Fruit fly (Drosophila melanogaster) whole organism, embryonic: ENCODE data around the gene Glut4EF.

Source experiments
- Atf-2 ChIP-seq: fragments of 200-800 bp; sonication (Bioruptor generic); optimal IDR thresholded peaks from 2 replicates; lab custom pipeline; 2016; ENCODE audit warnings: missing biosample characterization, missing genetic modification characterization
- Atf3 ChIP-seq: fragments of 200-800 bp; sonication (Bioruptor generic); optimal IDR thresholded peaks from 3 replicates; lab custom pipeline; 2016; ENCODE audit warnings: missing biosample characterization, missing genetic modification characterization
- Blimp-1 ChIP-seq: fragments of 200-800 bp; sonication (Bioruptor generic); optimal IDR thresholded peaks from 3 replicates; lab custom pipeline; 2018; ENCODE audit warnings: missing biosample characterization, missing genetic modification characterization, mild to moderate bottlenecking, moderate library complexity, missing genetic modification reagents
- CG11560 ChIP-seq: fragments of 200-800 bp; sonication (Bioruptor generic); IDR thresholded peaks from 3 replicates; pipeline ENCODE4 v1.3.6; 2022; ENCODE audit warnings: missing biosample characterization, missing genetic modification characterization
- CG11696 ChIP-seq: fragments of 200-800 bp; sonication (Bioruptor generic); IDR thresholded peaks from 2 replicates; pipeline ENCODE4 v1.3.6; 2022; ENCODE audit warnings: missing biosample characterization, missing genetic modification characterization
- CG16779 ChIP-seq: fragments of 200-800 bp; sonication (Bioruptor generic); IDR thresholded peaks from 2 replicates; pipeline ENCODE4 v1.3.6; 2022; ENCODE audit warnings: missing biosample characterization, missing genetic modification characterization
- CG30020 ChIP-seq: fragments of 200-800 bp; optimal IDR thresholded peaks from 2 replicates; lab custom pipeline; 2019; ENCODE audit warnings: missing biosample characterization, mild to moderate bottlenecking, missing genetic modification characterization, moderate library complexity
- CG3726 ChIP-seq: fragments of 200-800 bp; sonication (Bioruptor generic); IDR thresholded peaks from 3 replicates; pipeline ENCODE4, ENCODE4 v1.3.6; 2022; ENCODE audit warnings: missing biosample characterization, missing genetic modification characterization
- CG43689 ChIP-seq: fragments of 200-800 bp; sonication (Bioruptor generic); IDR thresholded peaks from 2 replicates; pipeline ENCODE4 v1.3.6; 2022; ENCODE audit warnings: missing biosample characterization, missing genetic modification characterization
- CG6254 ChIP-seq: fragments of 200-800 bp; sonication (Bioruptor generic); optimal IDR thresholded peaks from 3 replicates; lab custom pipeline; 2017; ENCODE audit warnings: mild to moderate bottlenecking, missing biosample characterization, missing genetic modification reagents, missing genetic modification characterization
- CG6813 ChIP-seq: fragments of 200-800 bp; sonication (Bioruptor generic); optimal IDR thresholded peaks from 2 replicates; lab custom pipeline; 2017; ENCODE audit warnings: missing biosample characterization, missing genetic modification characterization, mild to moderate bottlenecking, moderate library complexity, missing genetic modification reagents
- CG7928 ChIP-seq: fragments of 200-800 bp; sonication (Bioruptor generic); optimal IDR thresholded peaks from 2 replicates; lab custom pipeline; 2017; ENCODE audit warnings: missing biosample characterization, mild to moderate bottlenecking, missing genetic modification characterization
- CG7987 ChIP-seq: fragments of 200-800 bp; sonication (Bioruptor generic); optimal IDR thresholded peaks from 2 replicates; lab custom pipeline; 2018; ENCODE audit warnings: missing biosample characterization, mild to moderate bottlenecking, missing genetic modification characterization, moderate library complexity
- CG8290 ChIP-seq, 3 experiments: fragments of 200-800 bp; sonication (Bioruptor generic); optimal IDR thresholded peaks; 2 replicates each; lab custom pipeline; 2016 to 2019; ENCODE audit warnings: missing biosample characterization in 3 of 3, missing genetic modification characterization in 3 of 3, mild to moderate bottlenecking in 2 of 3, moderate library complexity in 1 of 3
- CG8388 ChIP-seq: fragments of 200-800 bp; sonication (Bioruptor generic); optimal IDR thresholded peaks from 2 replicates; lab custom pipeline; 2019; ENCODE audit warnings: missing biosample characterization, mild to moderate bottlenecking, missing genetic modification characterization, moderate library complexity
- CG8924 ChIP-seq: fragments of 200-800 bp; optimal IDR thresholded peaks from 3 replicates; lab custom pipeline; 2019; ENCODE audit warnings: missing biosample characterization, mild to moderate bottlenecking, missing genetic modification characterization, moderate library complexity
- CG9727 ChIP-seq: fragments of 200-800 bp; sonication (Bioruptor generic); optimal IDR thresholded peaks from 3 replicates; lab custom pipeline; 2017; ENCODE audit warnings: missing biosample characterization, mild to moderate bottlenecking, missing genetic modification characterization
- Fer3 ChIP-seq: fragments of 200-800 bp; sonication (Bioruptor generic); optimal IDR thresholded peaks from 2 replicates; lab custom pipeline; 2018; ENCODE audit warnings: missing biosample characterization, mild to moderate bottlenecking, missing genetic modification characterization, moderate library complexity
- Gsc ChIP-seq: fragments of 200-800 bp; sonication (Bioruptor generic); IDR thresholded peaks from 2 replicates; pipeline ENCODE4 v1.3.6; 2022; ENCODE audit warnings: missing biosample characterization, missing genetic modification characterization
- Hmr ChIP-seq: fragments of 200-800 bp; sonication (Bioruptor generic); optimal IDR thresholded peaks from 3 replicates; lab custom pipeline; 2017; ENCODE audit warnings: mild to moderate bottlenecking, missing biosample characterization, missing genetic modification reagents, missing genetic modification characterization
- Hmx ChIP-seq: fragments of 200-800 bp; sonication (Bioruptor generic); optimal IDR thresholded peaks from 2 replicates; lab custom pipeline; 2016; ENCODE audit warnings: missing biosample characterization, missing genetic modification characterization
- Hsf ChIP-seq: fragments of 200-800 bp; sonication (Bioruptor generic); optimal IDR thresholded peaks from 3 replicates; lab custom pipeline; 2016; ENCODE audit warnings: missing biosample characterization, missing genetic modification characterization
- Lhr ChIP-seq: fragments of 200-800 bp; sonication (Bioruptor generic); optimal IDR thresholded peaks from 3 replicates; lab custom pipeline; 2017; ENCODE audit warnings: mild to moderate bottlenecking, missing biosample characterization, missing genetic modification reagents, missing genetic modification characterization
- Opbp ChIP-seq: fragments of 200-800 bp; sonication (Bioruptor generic); IDR thresholded peaks from 3 replicates; pipeline ENCODE4 v1.3.6; 2022; ENCODE audit warnings: missing biosample characterization, missing genetic modification characterization; ENCODE audit not compliant: partially characterized antibody
- PHDP ChIP-seq: fragments of 200-800 bp; sonication (Bioruptor generic); optimal IDR thresholded peaks from 3 replicates; lab custom pipeline; 2018; ENCODE audit warnings: missing biosample characterization, mild to moderate bottlenecking, missing genetic modification characterization, moderate library complexity
- Xrp1 ChIP-seq: fragments of 200-800 bp; sonication (Bioruptor generic); IDR thresholded peaks from 2 replicates; pipeline ENCODE4 v1.3.6; 2022; ENCODE audit warnings: missing biosample characterization, missing genetic modification characterization
- aop ChIP-seq: fragments of 200-800 bp; sonication (Bioruptor generic); IDR thresholded peaks from 2 replicates; pipeline ENCODE4 v1.3.6; 2022; ENCODE audit warnings: missing biosample characterization, missing genetic modification characterization
- ap ChIP-seq: fragments of 200-800 bp; sonication (Bioruptor generic); IDR thresholded peaks from 2 replicates; pipeline ENCODE4 v1.3.6; 2022; ENCODE audit warnings: missing biosample characterization, missing genetic modification characterization
- ash1 ChIP-seq: fragments of 200-800 bp; sonication (Bioruptor generic); optimal IDR thresholded peaks from 2 replicates; lab custom pipeline; 2018; ENCODE audit warnings: missing biosample characterization, mild to moderate bottlenecking, missing genetic modification characterization
- caup ChIP-seq: fragments of 200-800 bp; sonication (Bioruptor generic); optimal IDR thresholded peaks from 3 replicates; lab custom pipeline; 2017; ENCODE audit warnings: missing biosample characterization, mild to moderate bottlenecking, missing genetic modification characterization, moderate library complexity; ENCODE audit not compliant: severe bottlenecking
- ci ChIP-seq: fragments of 200-800 bp; sonication (Bioruptor generic); IDR thresholded peaks from 3 replicates; pipeline ENCODE4 v1.3.6; 2022; ENCODE audit warnings: missing biosample characterization, missing genetic modification characterization
- croc ChIP-seq: fragments of 200-800 bp; sonication (Bioruptor generic); conservative IDR thresholded peaks from 3 replicates; pipeline ENCODE4 v1.3.6; 2022; ENCODE audit warnings: missing biosample characterization, missing genetic modification characterization
- danr ChIP-seq: fragments of 200-800 bp; sonication (Bioruptor generic); IDR thresholded peaks from 2 replicates; pipeline ENCODE4 v1.3.6; 2022; ENCODE audit warnings: missing biosample characterization, missing genetic modification characterization
- dm ChIP-seq: fragments of 200-800 bp; sonication (Bioruptor generic); optimal IDR thresholded peaks from 3 replicates; lab custom pipeline; 2016; ENCODE audit warnings: missing biosample characterization, missing genetic modification characterization
- dpn ChIP-seq, 2 experiments: fragments of 200-800 bp; sonication (Bioruptor generic); optimal IDR thresholded peaks; 3 replicates each; lab custom pipeline; 2016; ENCODE audit warnings: missing biosample characterization in 2 of 2, missing genetic modification characterization in 2 of 2
- emc ChIP-seq: fragments of 200-800 bp; sonication (Bioruptor generic); optimal IDR thresholded peaks from 2 replicates; lab custom pipeline; 2016; ENCODE audit warnings: missing biosample characterization, missing genetic modification characterization
- gsb ChIP-seq: fragments of 200-800 bp; sonication (Bioruptor generic); IDR thresholded peaks from 2 replicates; pipeline ENCODE4 v1.3.6; 2022; ENCODE audit warnings: missing biosample characterization, missing genetic modification characterization
- gsb-n ChIP-seq: fragments of 200-800 bp; sonication (Bioruptor generic); optimal IDR thresholded peaks from 3 replicates; lab custom pipeline; 2018; ENCODE audit warnings: missing biosample characterization, mild to moderate bottlenecking, missing genetic modification characterization
- kni ChIP-seq: fragments of 200-800 bp; sonication (Bioruptor generic); optimal IDR thresholded peaks from 3 replicates; lab custom pipeline; 2017; ENCODE audit warnings: mild to moderate bottlenecking, missing biosample characterization, missing genetic modification reagents, missing genetic modification characterization
- mam ChIP-seq: fragments of 200-800 bp; sonication (Bioruptor generic); optimal IDR thresholded peaks from 3 replicates; lab custom pipeline; 2016; ENCODE audit warnings: missing biosample characterization, missing genetic modification characterization
- pita ChIP-seq: fragments of 200-800 bp; sonication (Bioruptor generic); optimal IDR thresholded peaks from 2 replicates; lab custom pipeline; 2017; ENCODE audit warnings: missing biosample characterization, mild to moderate bottlenecking, missing genetic modification characterization
- psq ChIP-seq: fragments of 200-800 bp; sonication (Bioruptor generic); optimal IDR thresholded peaks from 2 replicates; lab custom pipeline; 2017; ENCODE audit warnings: missing biosample characterization, missing genetic modification characterization
- rib ChIP-seq: fragments of 200-800 bp; sonication (Bioruptor generic); IDR thresholded peaks from 2 replicates; pipeline ENCODE4 v1.3.6; 2022; ENCODE audit warnings: missing biosample characterization, missing genetic modification characterization
- row ChIP-seq: fragments of 200-800 bp; sonication (Bioruptor generic); IDR thresholded peaks from 3 replicates; pipeline ENCODE4 v1.3.6; 2022; ENCODE audit warnings: missing biosample characterization, missing genetic modification characterization
- schlank ChIP-seq: fragments of 200-800 bp; sonication (Bioruptor generic); optimal IDR thresholded peaks from 2 replicates; lab custom pipeline; 2018; ENCODE audit warnings: missing biosample characterization, mild to moderate bottlenecking, missing genetic modification characterization
- sisA ChIP-seq: fragments of 200-800 bp; sonication (Bioruptor generic); IDR thresholded peaks from 2 replicates; pipeline ENCODE4 v1.3.6; 2022; ENCODE audit warnings: missing biosample characterization, missing genetic modification characterization
- sna ChIP-seq: fragments of 200-800 bp; sonication (Bioruptor generic); IDR thresholded peaks from 2 replicates; pipeline ENCODE4 v1.3.6; 2022; ENCODE audit warnings: missing biosample characterization, missing genetic modification characterization; ENCODE audit not compliant: partially characterized antibody
- unpg ChIP-seq: fragments of 200-800 bp; sonication (Bioruptor generic); optimal IDR thresholded peaks from 3 replicates; lab custom pipeline; 2018; ENCODE audit warnings: missing biosample characterization, mild to moderate bottlenecking, missing genetic modification characterization, moderate library complexity
- vvl ChIP-seq: fragments of 200-800 bp; sonication (Bioruptor generic); IDR thresholded peaks from 2 replicates; pipeline ENCODE4 v1.3.6; 2022; ENCODE audit warnings: missing biosample characterization, missing genetic modification characterization
- yki ChIP-seq: fragments of >200 bp; optimal IDR thresholded peaks from 3 replicates; lab custom pipeline; 2018

The Glut4EF gene

dm6 chr3R:9888668-9889302, 14.3 kb downstream of the Glut4EF start (continued):
- TF ChIP-seq caup (GFP tag; lab: Kevin White, UChicago) (no peak), unpg (peak; percentile 46), CG11696 (GFP tag; lab: Robert Waterston, UW) (no peak), Hsf (no peak), CG8388 (no peak), Xrp1 (peak; percentile 49; the same call in 1 of the 2 replicates), ci (GFP tag; lab: Robert Waterston, UW) (no peak), kni (GFP tag; lab: Kevin White, UChicago) (peak; percentile 9), vvl (GFP tag; lab: Robert Waterston, UW) (peak; percentile 54), CG8924 (tag; lab: Kevin White, UChicago) (no peak), Opbp (GFP tag; lab: Robert Waterston, UW) (no peak), ash1 (GFP tag; lab: Kevin White, UChicago) (no peak), gsb (no peak), CG7928 (GFP tag; lab: Kevin White, UChicago) (no peak), CG9727 (GFP tag; lab: Kevin White, UChicago) (no peak), pita (GFP tag; lab: Kevin White, UChicago) (no peak), row (GFP tag; lab: Robert Waterston, UW) (peak; percentile 50; the same call in 2 of the 3 replicates), gsb-n (tag; lab: Kevin White, UChicago) (peak; percentile 59), emc (GFP tag; lab: Kevin White, UChicago) (no peak), danr (GFP tag; lab: Robert Waterston, UW) (no peak), Atf-2 (GFP tag; lab: Kevin White, UChicago) (peak; percentile 4), sisA (GFP tag; lab: Robert Waterston, UW) (no peak), Hmr (GFP tag; lab: Kevin White, UChicago) (no peak), CG30020 (tag; lab: Kevin White, UChicago) (no peak), yki (lab: Kevin White, UChicago) (no peak), ap (0 out of 2 replicates have a peak, but pooled peaks have one; percentile 7), aop (GFP tag; lab: Robert Waterston, UW) (no peak), Atf3 (no peak), CG6813 (peak; percentile 29), schlank (no peak), PHDP (tag; lab: Kevin White, UChicago) (peak; percentile 31), croc (GFP tag; lab: Robert Waterston, UW) (no peak), CG6254 (GFP tag; lab: Kevin White, UChicago) (no peak), psq (no peak), mam (GFP tag; lab: Kevin White, UChicago) (no peak), CG7987 (GFP tag; lab: Kevin White, UChicago) (no peak), dm (no peak), CG16779 (GFP tag; lab: Robert Waterston, UW) (no peak), CG8290 (GFP tag; optimal IDR thresholded peaks at IDR 0.05; lab: Kevin White, UChicago) (no peak), CG8290 (tag; optimal IDR thresholded peaks at IDR 0.05; lab: Kevin White, UChicago) (peak; percentile 1 to 37), Blimp-1 (GFP tag; lab: Kevin White, UChicago) (peak; percentile 40), dpn (GFP tag; optimal IDR thresholded peaks at IDR 0.05; lab: Kevin White, UChicago) (peak; percentile 14 to 29), sna (GFP tag; lab: Robert Waterston, UW) (no peak), Fer3 (tag; lab: Kevin White, UChicago) (no peak), Gsc (no peak), Hmx (no peak), rib (GFP tag; lab: Robert Waterston, UW) (no peak), CG43689 (GFP tag; lab: Robert Waterston, UW) (no peak), CG3726 (GFP tag; lab: Robert Waterston, UW) (no peak), CG11560 (tag; lab: Robert Waterston, UW) (no peak), Lhr (GFP tag; lab: Kevin White, UChicago) (no peak)
